Fruit fly (Drosophila melanogaster) S2 (cell line): ENCODE measurements around the gene Tpst.

Source experiments
- CG8478 ChIP-seq: fragments of >200 bp; optimal IDR thresholded peaks from 2 replicates; lab custom pipeline; 2018
- CTCF ChIP-seq, 2 experiments: fragments of >200 bp; optimal IDR thresholded peaks; 2 replicates each; lab custom pipeline; 2018

DNA sequence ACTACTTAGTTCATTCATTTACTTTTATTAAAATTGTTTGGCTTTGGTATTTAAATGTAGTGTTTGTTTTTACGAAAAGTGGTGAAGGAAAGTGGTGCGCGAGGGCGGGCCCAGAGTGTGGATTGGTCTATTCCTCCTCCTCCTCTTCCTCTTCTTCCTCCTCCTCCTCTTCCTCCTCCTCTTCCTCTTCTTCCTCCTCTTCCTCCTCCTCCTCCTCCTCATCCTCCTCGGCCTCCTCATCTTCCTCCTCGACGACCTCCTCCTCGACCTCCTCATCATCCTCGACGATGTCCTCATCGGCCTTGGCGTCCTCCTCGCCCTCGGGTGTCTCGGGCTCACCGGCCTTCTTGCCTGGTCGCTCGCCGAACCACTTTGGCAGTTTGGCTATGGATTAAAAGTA lies 30.0 kb downstream of the Tpst start:
- TF ChIP-seq CTCF (optimal IDR thresholded peaks at IDR 0.05; lab: Kevin White, UChicago) (no peak), CG8478 (lab: Kevin White, UChicago) (no peak)
